Fruit fly (Drosophila melanogaster): ENCODE measurements around the gene Gal.
A peak's percentile ranks its signal among the peaks of the same experiment; 100 is the strongest.

Gene Gal

DNA sequence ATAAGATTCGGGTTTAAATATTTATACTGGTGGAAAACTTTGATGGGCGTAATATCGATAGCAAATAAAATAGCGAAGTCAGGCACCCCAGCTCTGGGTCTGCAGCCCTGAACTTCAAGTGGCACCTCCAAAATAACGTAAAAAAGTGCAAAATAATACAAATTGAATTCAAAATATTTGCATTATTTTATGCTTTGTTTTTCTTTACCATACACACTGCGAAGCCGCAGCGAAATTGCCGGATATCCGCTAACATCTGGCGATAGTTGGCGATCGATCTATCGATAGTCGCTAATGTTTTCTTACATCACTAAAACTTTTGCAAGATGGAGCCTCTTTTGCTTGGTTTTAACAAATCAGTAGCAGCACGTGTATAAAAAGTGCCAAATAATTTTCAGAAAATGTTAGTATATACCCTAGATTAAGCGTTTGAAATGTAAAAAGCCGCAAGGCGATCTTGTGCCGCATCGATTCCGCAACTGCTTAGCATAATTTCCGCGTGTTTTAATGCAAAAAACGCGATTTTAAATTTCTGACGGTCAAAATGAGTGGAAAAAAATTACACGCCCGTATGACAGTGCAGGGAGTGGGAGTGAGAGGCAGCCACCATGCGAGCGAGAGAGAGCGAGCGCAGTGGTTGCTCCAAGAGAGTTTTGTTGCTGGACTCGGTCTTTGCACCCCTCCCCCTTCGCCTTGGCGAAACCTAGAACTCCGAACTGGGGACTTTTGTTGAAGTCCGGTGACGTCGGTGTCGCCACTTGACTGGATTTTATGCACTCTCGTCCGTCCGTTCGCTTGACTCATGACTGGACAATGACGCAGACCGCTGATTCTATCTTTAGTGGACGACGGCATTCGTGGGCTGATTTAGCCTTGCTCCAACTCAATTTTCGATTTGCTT lies 24.9 kb downstream of the Gal start, which contains the start of gene eIF4A (continued):
- TF ChIP-seq CG14441 (GFP tag; IDR thresholded peaks at IDR 0.05) (no peak), CG18619 (GFP tag; optimal IDR thresholded peaks at IDR 0.05) (peak; percentile 47), bowl (GFP tag; IDR thresholded peaks at IDR 0.05) (no peak), Abd-B (GFP tag; optimal IDR thresholded peaks at IDR 0.05) (peak; percentile 57), dm (GFP tag; optimal IDR thresholded peaks at IDR 0.05) (peak; percentile 85), CG6689 (GFP tag; IDR thresholded peaks at IDR 0.05) (no peak), CG7928 (GFP tag; optimal IDR thresholded peaks at IDR 0.05) (peak; percentile 96), CG5245 (GFP tag; optimal IDR thresholded peaks at IDR 0.05) (no peak), CG7372 (GFP tag; IDR thresholded peaks at IDR 0.05) (no peak), chn (GFP tag; optimal IDR thresholded peaks at IDR 0.05) (no peak), CG6683 (GFP tag; optimal IDR thresholded peaks at IDR 0.05) (no peak), Adf1 (GFP tag; IDR thresholded peaks at IDR 0.05) (no peak), CG7963 (GFP tag; IDR thresholded peaks at IDR 0.05; ENCODE audit: partially characterized antibody) (no peak), sim (GFP tag; IDR thresholded peaks at IDR 0.05) (no peak), fd64A (GFP tag; optimal IDR thresholded peaks at IDR 0.05) (peak; percentile 25), Stat92E (GFP tag; optimal IDR thresholded peaks at IDR 0.05) (peak in 1 of 3 experiments; percentile 2), CG17328 (GFP tag; IDR thresholded peaks at IDR 0.05) (no peak), amos (GFP tag; IDR thresholded peaks at IDR 0.05; ENCODE audit: partially characterized antibody) (no peak), zf30C (GFP tag; optimal IDR thresholded peaks at IDR 0.05) (no peak), unc-4 (GFP tag; IDR thresholded peaks at IDR 0.05; ENCODE audit: partially characterized antibody) (no peak), CG4854 (GFP tag; optimal IDR thresholded peaks at IDR 0.05) (no peak), slou (GFP tag; optimal IDR thresholded peaks at IDR 0.05) (no peak), trem (tag; optimal IDR thresholded peaks at IDR 0.05) (peak; percentile 57), Hand (GFP tag; optimal IDR thresholded peaks at IDR 0.05) (no peak), mld (GFP tag; IDR thresholded peaks at IDR 0.05; ENCODE audit: partially characterized antibody) (no peak), br (optimal IDR thresholded peaks at IDR 0.05) (no peak), nerfin-1 (tag; optimal IDR thresholded peaks at IDR 0.05) (no peak), CG2116 (GFP tag; optimal IDR thresholded peaks at IDR 0.05) (peak; percentile 51), Pdp1 (GFP tag; optimal IDR thresholded peaks at IDR 0.05) (peak in 1 of 2 experiments; percentile 40), Gug (GFP tag; IDR thresholded peaks at IDR 0.05) (no peak; the same call in 3 of the 4 replicates), kah (GFP tag; optimal IDR thresholded peaks at IDR 0.05) (peak; percentile 96), CG6175 (GFP tag; IDR thresholded peaks at IDR 0.05) (no peak), eyg (GFP tag; optimal IDR thresholded peaks at IDR 0.05) (no peak), gro (GFP tag; optimal IDR thresholded peaks at IDR 0.05) (no peak), cas (GFP tag; IDR thresholded peaks at IDR 0.05) (no peak), cato (GFP tag; optimal IDR thresholded peaks at IDR 0.05; ENCODE audit: borderline replicate concordance) (no peak), CG3407 (GFP tag; optimal IDR thresholded peaks at IDR 0.05) (no peak), fu2 (GFP tag; optimal IDR thresholded peaks at IDR 0.05) (no peak), CG3281 (GFP tag; optimal IDR thresholded peaks at IDR 0.05) (no peak), Nf-YB (GFP tag; optimal IDR thresholded peaks at IDR 0.05) (no peak), CG9932 (GFP tag; IDR thresholded peaks at IDR 0.05) (no peak), Ssrp (tag; optimal IDR thresholded peaks at IDR 0.05) (peak; percentile 12), sna (GFP tag; IDR thresholded peaks at IDR 0.05; ENCODE audit: partially characterized antibody) (no peak), CG18476 (GFP tag; optimal IDR thresholded peaks at IDR 0.05) (no peak), CG10959 (GFP tag; IDR thresholded peaks at IDR 0.05) (no peak), CG10366 (GFP tag; IDR thresholded peaks at IDR 0.05) (no peak), odd (GFP tag; optimal IDR thresholded peaks at IDR 0.05) (peak; percentile 52), Fer3 (tag; optimal IDR thresholded peaks at IDR 0.05) (peak; percentile 48), CG15073 (GFP tag; optimal IDR thresholded peaks at IDR 0.05) (no peak)

Measured in whole organism, embryonic.